Fruit fly (Drosophila melanogaster): ENCODE results near the gene CG15021.

CG15021 gene

dm6 chr3L:4415326-4416274, 20.9 kb upstream of the CG15021 start (continued):
- TF ChIP-seq sens (GFP tag) (peak; percentile 75), Med (GFP tag) (peak; percentile 72), CG10147 (GFP tag; optimal IDR thresholded peaks at IDR 0.05) (no peak), CG10979 (tag; optimal IDR thresholded peaks at IDR 0.05) (no peak), Poxn (GFP tag; IDR thresholded peaks at IDR 0.05) (no peak), ewg (GFP tag; optimal IDR thresholded peaks at IDR 0.05) (no peak), phol (tag; optimal IDR thresholded peaks at IDR 0.05) (no peak)

dm6 chr3L:4417068-4417467, 19.5 kb upstream of the CG15021 start:
- TF ChIP-seq wdn (GFP tag; IDR thresholded peaks at IDR 0.05) (no peak), D (optimal IDR thresholded peaks at IDR 0.05) (no peak), D (GFP tag; optimal IDR thresholded peaks at IDR 0.05) (no peak), wek (GFP tag; optimal IDR thresholded peaks at IDR 0.05) (no peak), CG11504 (tag; optimal IDR thresholded peaks at IDR 0.05) (no peak), toy (GFP tag; IDR thresholded peaks at IDR 0.05) (no peak), Bteb2 (GFP tag; optimal IDR thresholded peaks at IDR 0.05) (no peak), CG8765 (GFP tag; IDR thresholded peaks at IDR 0.05) (no peak), Tbp (GFP tag; optimal IDR thresholded peaks at IDR 0.05) (no peak), seq (GFP tag; IDR thresholded peaks at IDR 0.05) (no peak), CG30403 (GFP tag; optimal IDR thresholded peaks at IDR 0.05) (no peak), Oli (tag; optimal IDR thresholded peaks at IDR 0.05) (no peak), tgo (GFP tag; IDR thresholded peaks at IDR 0.05) (no peak), Rx (GFP tag; IDR thresholded peaks at IDR 0.05) (no peak), CG9215 (GFP tag; IDR thresholded peaks at IDR 0.05) (no peak)

DNA sequence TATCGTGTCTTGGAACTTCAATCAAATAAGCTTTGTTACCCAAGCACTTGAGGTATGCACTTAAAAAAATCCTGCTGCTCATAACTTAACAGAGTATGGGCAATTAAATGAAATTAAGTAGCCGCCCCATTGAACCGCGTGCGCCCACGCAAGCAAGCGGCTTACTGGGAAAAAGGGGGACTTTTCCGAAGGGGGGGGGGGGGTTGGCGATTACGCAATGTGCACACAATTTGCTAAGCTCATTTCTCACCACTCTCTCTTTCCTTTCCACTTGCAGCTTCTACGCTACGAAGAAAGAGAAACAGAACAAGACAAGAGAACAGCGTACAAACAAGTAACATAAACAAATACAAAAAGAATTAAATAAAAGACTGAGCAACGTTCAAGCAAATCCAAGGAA, 19.0 kb upstream of the CG15021 start:
- TF ChIP-seq Nf-YB (GFP tag; optimal IDR thresholded peaks at IDR 0.05) (no peak), Pdp1 (GFP tag; optimal IDR thresholded peaks at IDR 0.05) (peak in 1 of 2 experiments; percentile 62), ranshi (GFP tag; IDR thresholded peaks at IDR 0.05) (no peak), CG4424 (GFP tag; optimal IDR thresholded peaks at IDR 0.05) (no peak), Dbx (GFP tag; IDR thresholded peaks at IDR 0.05) (no peak), sr (GFP tag; IDR thresholded peaks at IDR 0.05) (peak; percentile 48; the same call in 1 of the 3 replicates), Elba2 (GFP tag; optimal IDR thresholded peaks at IDR 0.05) (no peak), Nf-YC (tag; optimal IDR thresholded peaks at IDR 0.05) (no peak), CG7928 (GFP tag; optimal IDR thresholded peaks at IDR 0.05) (no peak), pum (GFP tag; optimal IDR thresholded peaks at IDR 0.05) (no peak), Ets65A (GFP tag) (peak; percentile 86)

DNA sequence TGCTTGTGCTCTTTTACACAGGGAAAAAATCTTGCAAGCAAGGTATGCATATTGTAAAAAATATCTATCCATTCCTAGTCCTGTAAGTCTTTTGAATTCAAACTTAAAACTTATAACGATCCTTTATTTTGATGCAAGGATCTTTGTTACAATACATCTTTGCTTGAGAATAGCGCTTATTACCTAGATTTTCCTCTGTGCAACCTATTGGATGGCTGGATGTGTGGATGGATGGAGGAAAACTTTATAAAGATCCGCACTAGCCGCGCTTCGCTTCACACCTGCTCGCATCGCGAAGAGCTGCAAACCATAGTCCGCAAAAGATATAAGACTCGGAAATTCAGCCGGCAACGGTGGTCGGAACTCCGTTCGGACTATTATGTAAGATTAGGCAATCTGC, 15.2 kb upstream of the CG15021 start, which contains the start of gene CG15020:
Gene CG15020, plus strand, starts transcription at position 301 of the 400 bp plus-strand sequence.
- TF ChIP-seq CG7963 (GFP tag; IDR thresholded peaks at IDR 0.05; ENCODE audit: partially characterized antibody) (no peak), CG17359 (tag; optimal IDR thresholded peaks at IDR 0.05) (no peak), Asciz (GFP tag; optimal IDR thresholded peaks at IDR 0.05) (no peak), Pdp1 (GFP tag; optimal IDR thresholded peaks at IDR 0.05) (peak in 1 of 2 experiments; percentile 12), fd96Cb (tag; optimal IDR thresholded peaks at IDR 0.05) (no peak), emc (GFP tag; optimal IDR thresholded peaks at IDR 0.05) (no peak), Stat92E (GFP tag; optimal IDR thresholded peaks at IDR 0.05) (no peak), pan (optimal IDR thresholded peaks at IDR 0.05) (no peak), pan (GFP tag; optimal IDR thresholded peaks at IDR 0.05 in 1 of 2, IDR thresholded peaks at IDR 0.05 in 1 of 2) (no peak), CG4707 (GFP tag; optimal IDR thresholded peaks at IDR 0.05) (no peak), CG17802 (tag; optimal IDR thresholded peaks at IDR 0.05) (no peak), CG1529 (GFP tag; optimal IDR thresholded peaks at IDR 0.05) (no peak), CG3726 (GFP tag; IDR thresholded peaks at IDR 0.05) (0 out of 3 replicates have a peak, but pooled peaks have one; percentile 12), CG17328 (GFP tag; IDR thresholded peaks at IDR 0.05) (no peak)
